Worm (Caenorhabditis elegans) whole organism, young adult: ENCODE measurements around the gene F11D11.3.
"Not testable (repeated sequence)": the region's sequence is repeated elsewhere in the genome, so short reads cannot be mapped to it uniquely, and the experiment has no call there.

ENCODE experiments used
- B0261.1 ChIP-seq: sonication (generic microtip); optimal IDR thresholded peaks from 2 replicates; lab custom pipeline; 2016; ENCODE audit warnings: mild to moderate bottlenecking, missing genetic modification characterization, moderate library complexity, missing compliant biosample characterization
- D2030.7 ChIP-seq: fragments of 200-800 bp; sonication (Bioruptor generic); IDR thresholded peaks from 2 replicates; pipeline ENCODE4 v1.3.6; 2022; ENCODE audit warnings: missing genetic modification reagents, missing genetic modification characterization, missing compliant biosample characterization
- F10E7.11 ChIP-seq: sonication (generic microtip); optimal IDR thresholded peaks from 2 replicates; lab custom pipeline; 2017; ENCODE audit warnings: mild to moderate bottlenecking, missing genetic modification characterization, moderate library complexity, missing compliant biosample characterization
- F55B11.4 ChIP-seq: sonication (generic microtip); optimal IDR thresholded peaks from 2 replicates; lab custom pipeline; 2016; ENCODE audit warnings: missing compliant biosample characterization, missing genetic modification characterization, borderline replicate concordance; ENCODE audit not compliant: insufficient read depth
- F57A8.1 ChIP-seq: fragments of 200-800 bp; sonication (Bioruptor generic); optimal IDR thresholded peaks from 2 replicates; lab custom pipeline; 2018; ENCODE audit warnings: mild to moderate bottlenecking, missing genetic modification characterization, moderate library complexity, missing compliant biosample characterization
- T07F8.4 ChIP-seq: sonication (generic microtip); optimal IDR thresholded peaks from 2 replicates; lab custom pipeline; 2016; ENCODE audit warnings: mild to moderate bottlenecking, missing genetic modification characterization, moderate library complexity, missing compliant biosample characterization
- T26A5.8 ChIP-seq: sonication (generic microtip); optimal IDR thresholded peaks from 2 replicates; lab custom pipeline; 2016; ENCODE audit warnings: missing genetic modification characterization, missing compliant biosample characterization
- Y56A3A.18 ChIP-seq: fragments of 200-800 bp; sonication (Bioruptor generic); IDR thresholded peaks from 2 replicates; pipeline ENCODE4 v1.3.6; 2022; ENCODE audit warnings: missing genetic modification reagents, missing genetic modification characterization, missing compliant biosample characterization
- Y79H2A.3 ChIP-seq: fragments of 200-800 bp; sonication (Bioruptor generic); conservative IDR thresholded peaks from 2 replicates; pipeline ENCODE4 v1.3.6; 2022; ENCODE audit warnings: missing genetic modification reagents, missing genetic modification characterization, missing compliant biosample characterization
- athp-1 ChIP-seq: sonication (generic microtip); optimal IDR thresholded peaks from 2 replicates; lab custom pipeline; 2017; ENCODE audit warnings: mild to moderate bottlenecking, missing genetic modification characterization, missing compliant biosample characterization
- attf-3 ChIP-seq: fragments of 200-800 bp; sonication (Bioruptor generic); conservative IDR thresholded peaks from 2 replicates; pipeline ENCODE4 v1.3.6; 2022; ENCODE audit warnings: missing genetic modification reagents, missing genetic modification characterization, missing compliant biosample characterization
- attf-5 ChIP-seq: fragments of 200-800 bp; sonication (Bioruptor generic); optimal IDR thresholded peaks from 2 replicates; lab custom pipeline; 2018; ENCODE audit warnings: mild to moderate bottlenecking, missing genetic modification characterization, missing compliant biosample characterization
- cebp-1 ChIP-seq, 2 experiments: fragments of 200-800 bp in 1 of 2; sonication (Bioruptor generic) in 1 of 2; sonication (generic microtip) in 1 of 2; IDR thresholded peaks in 1 of 2; optimal IDR thresholded peaks in 1 of 2; 2 replicates each; pipeline versions ENCODE4 v1.3.6 to Lab custom; 2017 to 2022; ENCODE audit warnings: missing compliant biosample characterization in 2 of 2, missing genetic modification characterization in 2 of 2, mild to moderate bottlenecking in 1 of 2, missing genetic modification reagents in 1 of 2, moderate library complexity in 1 of 2
- cebp-2 ChIP-seq: fragments of 200-800 bp; sonication (Bioruptor generic); IDR thresholded peaks from 2 replicates; pipeline ENCODE4 v1.3.6; 2022; ENCODE audit warnings: missing genetic modification characterization, missing compliant biosample characterization
- ceh-40 ChIP-seq: fragments of 200-800 bp; sonication (Bioruptor generic); IDR thresholded peaks from 2 replicates; pipeline ENCODE4 v1.3.6; 2022; ENCODE audit warnings: missing genetic modification characterization, missing compliant biosample characterization
- efl-1 ChIP-seq: fragments of 150-350 bp; optimal IDR thresholded peaks from 2 replicates; lab custom pipeline; 2014; ENCODE audit warnings: missing biosample characterization, missing genetic modification reagents, missing genetic modification characterization
- ets-4 ChIP-seq: fragments of 200-800 bp; sonication (Bioruptor generic); optimal IDR thresholded peaks from 2 replicates; lab custom pipeline; 2018; ENCODE audit warnings: mild to moderate bottlenecking, missing genetic modification characterization, missing compliant biosample characterization
- gei-17 ChIP-seq: fragments of 200-800 bp; sonication (Bioruptor generic); optimal IDR thresholded peaks from 2 replicates; lab custom pipeline; 2018; ENCODE audit warnings: mild to moderate bottlenecking, missing genetic modification characterization, missing compliant biosample characterization
- hlh-26 ChIP-seq: fragments of 200-800 bp; sonication (Bioruptor generic); conservative IDR thresholded peaks from 2 replicates; pipeline ENCODE4 v1.3.6; 2022; ENCODE audit warnings: missing genetic modification reagents, missing genetic modification characterization, missing compliant biosample characterization
- let-607 ChIP-seq, 2 experiments: fragments of 200-800 bp in 1 of 2; sonication (Bioruptor generic) in 1 of 2; sonication (generic microtip) in 1 of 2; optimal IDR thresholded peaks; 2 replicates each; lab custom pipeline; 2016 to 2018; ENCODE audit warnings: mild to moderate bottlenecking in 2 of 2, missing compliant biosample characterization in 2 of 2, missing genetic modification characterization in 2 of 2, moderate library complexity in 2 of 2, missing genotype in 1 of 2
- lin-40 ChIP-seq: sonication (generic microtip); optimal IDR thresholded peaks from 2 replicates; lab custom pipeline; 2016; ENCODE audit warnings: missing genetic modification characterization, mild to moderate bottlenecking, missing compliant biosample characterization, missing genotype, missing genetic modification reagents
- lsy-27 ChIP-seq: sonication (generic microtip); optimal IDR thresholded peaks from 2 replicates; lab custom pipeline; 2017; ENCODE audit warnings: missing genetic modification characterization, mild to moderate bottlenecking, missing compliant biosample characterization, antibody characterized with exemption, missing genotype, borderline replicate concordance; ENCODE audit not compliant: insufficient read depth
- madf-3 ChIP-seq: fragments of 200-800 bp; sonication (Bioruptor generic); IDR thresholded peaks from 2 replicates; pipeline ENCODE4 v1.3.6; 2022; ENCODE audit warnings: missing genetic modification reagents, missing genetic modification characterization, missing compliant biosample characterization
- mcd-1 ChIP-seq: fragments of 200-800 bp; sonication (Bioruptor generic); IDR thresholded peaks from 2 replicates; pipeline ENCODE4 v1.3.6; 2022; ENCODE audit warnings: missing genetic modification reagents, missing genetic modification characterization, missing compliant biosample characterization
- nfyb-1 ChIP-seq: fragments of 200-800 bp; sonication (Bioruptor generic); IDR thresholded peaks from 2 replicates; pipeline ENCODE4 v1.3.6; 2022; ENCODE audit warnings: missing genetic modification reagents, missing genetic modification characterization, missing compliant biosample characterization
- pha-4 ChIP-seq: fragments of 150-350 bp; sonication (generic microtip); optimal IDR thresholded peaks from 2 replicates; lab custom pipeline; 2014; ENCODE audit warnings: missing biosample characterization, missing genetic modification reagents, missing genetic modification characterization
- rec-8 ChIP-seq, 2 experiments: sonication (generic microtip); optimal IDR thresholded peaks; 2 replicates each; lab custom pipeline; 2016; ENCODE audit warnings: mild to moderate bottlenecking in 2 of 2, missing genetic modification characterization in 2 of 2, missing genetic modification reagents in 2 of 2, missing genotype in 2 of 2, missing biosample characterization in 1 of 2, missing compliant biosample characterization in 1 of 2, moderate library complexity in 1 of 2
- rpc-1 ChIP-seq, 2 experiments: fragments of 150-350 bp in 1 of 2; sonication (generic microtip) in 1 of 2; optimal IDR thresholded peaks; 2 replicates each; lab custom pipeline; 2014 to 2018; ENCODE audit warnings: missing biosample characterization in 1 of 2, missing genetic modification characterization in 1 of 2, missing genetic modification reagents in 1 of 2, missing genotype in 1 of 2
- sdz-38 ChIP-seq: sonication (generic microtip); optimal IDR thresholded peaks from 2 replicates; lab custom pipeline; 2016; ENCODE audit warnings: missing genotype, missing genetic modification characterization, missing compliant biosample characterization
- sea-2 ChIP-seq: fragments of 200-800 bp; sonication (Bioruptor generic); IDR thresholded peaks from 2 replicates; pipeline ENCODE4 v1.3.6; 2022; ENCODE audit warnings: missing genetic modification characterization, missing compliant biosample characterization
- snpc-1.3 ChIP-seq: sonication (generic microtip); optimal IDR thresholded peaks from 2 replicates; lab custom pipeline; 2017; ENCODE audit warnings: missing genetic modification characterization, mild to moderate bottlenecking, missing compliant biosample characterization, antibody characterized with exemption, moderate library complexity, missing genotype, missing genetic modification reagents; ENCODE audit not compliant: insufficient read depth
- sptf-2 ChIP-seq: fragments of 200-800 bp; sonication (Bioruptor generic); optimal IDR thresholded peaks from 2 replicates; lab custom pipeline; 2018; ENCODE audit warnings: mild to moderate bottlenecking, missing genetic modification characterization, missing compliant biosample characterization
- xnd-1 ChIP-seq: sonication (generic microtip); optimal IDR thresholded peaks from 2 replicates; lab custom pipeline; 2016; ENCODE audit warnings: missing genotype, missing genetic modification reagents, missing genetic modification characterization, missing compliant biosample characterization
- zim-3 ChIP-seq: sonication (generic microtip); optimal IDR thresholded peaks from 2 replicates; lab custom pipeline; 2017; ENCODE audit warnings: mild to moderate bottlenecking, missing genetic modification characterization, moderate library complexity, missing compliant biosample characterization
- ztf-22 ChIP-seq: fragments of 200-800 bp; sonication (Bioruptor generic); optimal IDR thresholded peaks from 2 replicates; lab custom pipeline; 2018; ENCODE audit warnings: mild to moderate bottlenecking, missing genetic modification characterization, moderate library complexity, missing compliant biosample characterization
- ztf-25 ChIP-seq: fragments of 200-800 bp; sonication (Bioruptor generic); IDR thresholded peaks from 2 replicates; pipeline ENCODE4 v1.3.6; 2022; ENCODE audit warnings: missing genetic modification reagents, missing genetic modification characterization, missing compliant biosample characterization
- ztf-26 ChIP-seq: sonication (generic microtip); optimal IDR thresholded peaks from 2 replicates; lab custom pipeline; 2017; ENCODE audit warnings: missing genetic modification characterization, missing compliant biosample characterization
- ztf-6 ChIP-seq: fragments of 200-800 bp; sonication (Bioruptor generic); IDR thresholded peaks from 2 replicates; pipeline ENCODE4 v1.3.6; 2022; ENCODE audit warnings: missing genetic modification reagents, missing genetic modification characterization, missing compliant biosample characterization

F11D11.3 gene

ce11 chrV:18761078-18761477 lies 1.0 kb upstream of the F11D11.3 start, which contains the start of gene F11D11.4 (continued):
- TF ChIP-seq cebp-1 (GFP tag; IDR thresholded peaks at IDR 0.05; lab: Robert Waterston, UW), result no peak
- TF ChIP-seq cebp-1 (tag; optimal IDR thresholded peaks at IDR 0.05; lab: Kevin White, UChicago), result no peak
- no peak for TF ChIP-seq snpc-1.3
- TF ChIP-seq ztf-25 (GFP tag; lab: Robert Waterston, UW), result no peak
- TF ChIP-seq ceh-40 (GFP tag; lab: Robert Waterston, UW), result no peak

- not testable (repeated sequence) for TF ChIP-seq efl-1 (GFP tag; lab: Kevin White, UChicago); Y79H2A.3 (GFP tag; lab: Robert Waterston, UW); let-607 (tag; optimal IDR thresholded peaks at IDR 0.05; lab: Kevin White, UChicago)
Observed at ce11 chrV:18754328-18754727, 5.7 kb downstream of the F11D11.3 start, which contains the start of gene clec-254. Gene clec-254, minus strand, starts transcription at chrV:18754428.

- TF ChIP-seq lsy-27 (no peak), attf-5 (GFP tag; lab: Kevin White, UChicago) (no peak), F57A8.1 (GFP tag; lab: Kevin White, UChicago) (no peak), attf-3 (GFP tag; lab: Robert Waterston, UW) (no peak), T26A5.8 (tag; lab: Kevin White, UChicago) (no peak), Y56A3A.18 (GFP tag; lab: Robert Waterston, UW) (no peak), D2030.7 (GFP tag; lab: Robert Waterston, UW) (no peak), F55B11.4 (tag; lab: Kevin White, UChicago) (no peak), rpc-1 (optimal IDR thresholded peaks at IDR 0.05; lab: Kevin White, UChicago) (no peak), rpc-1 (tag; optimal IDR thresholded peaks at IDR 0.05; lab: Kevin White, UChicago) (no peak), ets-4 (GFP tag; lab: Kevin White, UChicago) (no peak), cebp-2 (no peak)
Observed at ce11 chrV:18753036-18753435, 7.0 kb downstream of the F11D11.3 start, which contains the start of gene F11D11.6. Gene F11D11.6, minus strand, starts transcription at chrV:18753136.

- TF ChIP-seq zim-3 (no peak), ztf-26 (tag; lab: Kevin White, UChicago) (no peak), mcd-1 (no peak), T07F8.4 (tag; lab: Kevin White, UChicago) (no peak)
Observed at ce11 chrV:18750445-18750844, 9.6 kb downstream of the F11D11.3 start, which contains the start of the genes F11D11.21 and F11D11.12. Gene F11D11.21, minus strand, starts transcription at chrV:18750545. Gene F11D11.12, minus strand, starts transcription at chrV:18750682.

ce11 chrV:18748726-18749125 lies 11.3 kb downstream of the F11D11.3 start, which contains the start of gene clec-252:
Gene clec-252, minus strand, starts transcription at chrV:18748826.
- no peak for TF ChIP-seq ztf-6
- TF ChIP-seq nfyb-1 (GFP tag; lab: Robert Waterston, UW), result no peak
- TF ChIP-seq efl-1 (GFP tag; lab: Kevin White, UChicago), result no peak
- TF ChIP-seq hlh-26 (GFP tag; lab: Robert Waterston, UW), result no peak
- no peak for TF ChIP-seq rec-8 (tag; optimal IDR thresholded peaks at IDR 0.05; lab: Kevin White, UChicago)
- no peak for TF ChIP-seq sptf-2 (GFP tag; lab: Kevin White, UChicago)
- no peak for TF ChIP-seq xnd-1
- TF ChIP-seq sdz-38 (tag; lab: Kevin White, UChicago), result no peak
- TF ChIP-seq ztf-26 (tag; lab: Kevin White, UChicago), result no peak
- no peak for TF ChIP-seq pha-4
- TF ChIP-seq sea-2 (GFP tag; lab: Robert Waterston, UW), result no peak
- no peak for TF ChIP-seq madf-3 (GFP tag; lab: Robert Waterston, UW)
- no peak for TF ChIP-seq T07F8.4 (tag; lab: Kevin White, UChicago)
- TF ChIP-seq F10E7.11 (tag; lab: Kevin White, UChicago), result no peak
- TF ChIP-seq B0261.1 (tag; lab: Kevin White, UChicago), result no peak
- no peak for TF ChIP-seq let-607 (tag; optimal IDR thresholded peaks at IDR 0.05; lab: Kevin White, UChicago)
- TF ChIP-seq athp-1 (tag; lab: Kevin White, UChicago), result no peak
- no peak for TF ChIP-seq ztf-22 (GFP tag; lab: Kevin White, UChicago)
- TF ChIP-seq gei-17 (GFP tag; lab: Kevin White, UChicago), result no peak
- TF ChIP-seq lin-40, result no peak
